Worm (Caenorhabditis elegans): ENCODE measurements around the gene F45E1.4.

DNA sequence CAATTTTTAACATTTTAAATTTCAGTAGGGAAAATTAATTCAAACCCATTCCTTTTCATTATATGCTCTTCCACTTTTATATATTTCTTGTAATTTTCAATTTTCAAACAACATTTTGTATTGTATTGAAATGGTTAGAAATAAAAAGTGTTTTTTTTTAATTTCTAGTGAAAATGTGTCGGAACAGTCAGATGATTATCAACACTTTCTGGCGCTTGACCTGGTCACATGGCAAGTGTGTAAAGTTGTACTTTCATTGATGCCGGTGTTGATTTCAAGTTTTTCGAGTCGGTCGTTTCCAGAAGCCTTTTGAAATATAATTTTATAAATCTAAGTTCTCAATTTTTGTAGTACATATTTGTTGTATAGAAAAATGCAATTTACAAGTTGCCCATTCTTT, 40.9 kb downstream of the F45E1.4 start:
- no peak for TF ChIP-seq tbx-11 (GFP tag; IDR thresholded peaks at IDR 0.05)
- TF ChIP-seq ama-1 (optimal IDR thresholded peaks at IDR 0.05), result no peak
- no peak for TF ChIP-seq F13C5.2 (tag; optimal IDR thresholded peaks at IDR 0.05)
- TF ChIP-seq flt-1 (GFP tag; IDR thresholded peaks at IDR 0.05), result no peak
- TF ChIP-seq pes-1 (GFP tag; IDR thresholded peaks at IDR 0.05), result no peak
- no peak for TF ChIP-seq ceh-13 (GFP tag; optimal IDR thresholded peaks at IDR 0.05)
- TF ChIP-seq hnd-1 (tag; optimal IDR thresholded peaks at IDR 0.05), result no peak
- no peak for TF ChIP-seq ceh-36 (tag; optimal IDR thresholded peaks at IDR 0.05)
- TF ChIP-seq tra-4 (tag; optimal IDR thresholded peaks at IDR 0.05), result no peak
- TF ChIP-seq B0310.2 (tag; optimal IDR thresholded peaks at IDR 0.05), result no peak
- TF ChIP-seq hmbx-1 (tag; optimal IDR thresholded peaks at IDR 0.05), result no peak
- no peak for TF ChIP-seq aly-1 (tag; optimal IDR thresholded peaks at IDR 0.05)
- no peak for TF ChIP-seq tbx-37 (GFP tag; conservative IDR thresholded peaks at IDR 0.05)

Data from whole organism, early embryonic.